Worm (Caenorhabditis elegans): ENCODE results near the gene srt-20.
"Not testable (repeated sequence)": the region's sequence is repeated elsewhere in the genome, so short reads cannot be mapped to it uniquely, and the experiment has no call there.

The srt-20 gene

ce11 chrV:4293425-4293824, 14.8 kb upstream of the srt-20 start, which contains the start of gene srh-194:
TSS of gene srh-194 (minus strand) at chrV:4293525.
- not testable (repeated sequence) for TF ChIP-seq crh-2, ceh-82, unc-39 (tag; optimal IDR thresholded peaks at IDR 0.05)

ce11 chrV:4290093-4290492, 11.5 kb upstream of the srt-20 start, which contains the start of gene srh-193:
TSS of gene srh-193 (minus strand) at chrV:4290193.
- not testable (repeated sequence) for TF ChIP-seq F13H6.1 (tag; optimal IDR thresholded peaks at IDR 0.05); blmp-1 (tag; optimal IDR thresholded peaks at IDR 0.05; ENCODE audit: insufficient read depth); Y55F3AM.14 (GFP tag; optimal IDR thresholded peaks at IDR 0.05)

ce11 chrV:4284737-4285136, 6.1 kb upstream of the srt-20 start, which contains the start of gene srt-19:
TSS of gene srt-19 (plus strand) at chrV:4285037.
- TF ChIP-seq sma-9 (GFP tag; optimal IDR thresholded peaks at IDR 0.05); sma-9 (tag; optimal IDR thresholded peaks at IDR 0.05); unc-55 (GFP tag; optimal IDR thresholded peaks at IDR 0.05); sma-3 (GFP tag; optimal IDR thresholded peaks at IDR 0.05): not testable (repeated sequence)

- TF ChIP-seq zag-1 (tag; optimal IDR thresholded peaks at IDR 0.05); ztf-1 (GFP tag; conservative IDR thresholded peaks at IDR 0.05); sma-3 (GFP tag; optimal IDR thresholded peaks at IDR 0.05): not testable (repeated sequence)
Observed at ce11 chrV:4281699-4282098, 3.1 kb upstream of the srt-20 start, which contains the start of gene srt-37. TSS of gene srt-37 (minus strand) at chrV:4281799.

ce11 chrV:4273372-4273771, 5.3 kb downstream of the srt-20 start:
- TF ChIP-seq Y55F3AM.14 (GFP tag; optimal IDR thresholded peaks at IDR 0.05) (no peak), sma-3 (GFP tag; optimal IDR thresholded peaks at IDR 0.05) (no peak), sma-9 (GFP tag; optimal IDR thresholded peaks at IDR 0.05) (no peak), sma-9 (tag; optimal IDR thresholded peaks at IDR 0.05) (no peak), ztf-4 (tag; optimal IDR thresholded peaks at IDR 0.05) (no peak), nhr-11 (tag; optimal IDR thresholded peaks at IDR 0.05) (no peak), ama-1 (optimal IDR thresholded peaks at IDR 0.05) (no peak), R02D3.7 (tag; optimal IDR thresholded peaks at IDR 0.05) (no peak), snpc-4 (tag; optimal IDR thresholded peaks at IDR 0.05) (no peak), lin-39 (tag; optimal IDR thresholded peaks at IDR 0.05) (no peak), skn-1 (tag; optimal IDR thresholded peaks at IDR 0.05) (no peak), nhr-77 (tag; optimal IDR thresholded peaks at IDR 0.05) (no peak), ztf-1 (GFP tag; conservative IDR thresholded peaks at IDR 0.05) (no peak), ZK546.5 (tag; optimal IDR thresholded peaks at IDR 0.05) (no peak), mbf-1 (tag; optimal IDR thresholded peaks at IDR 0.05) (no peak), zag-1 (tag; optimal IDR thresholded peaks at IDR 0.05) (no peak), nhr-21 (tag; optimal IDR thresholded peaks at IDR 0.05) (no peak), F13H6.1 (tag; optimal IDR thresholded peaks at IDR 0.05) (no peak), mdl-1 (tag; optimal IDR thresholded peaks at IDR 0.05) (no peak), nhr-12 (tag; optimal IDR thresholded peaks at IDR 0.05) (no peak), ceh-16 (tag; optimal IDR thresholded peaks at IDR 0.05) (no peak)

- TF ChIP-seq elt-3, nhr-129, ZK546.5 (tag; optimal IDR thresholded peaks at IDR 0.05): not testable (repeated sequence)
Observed at ce11 chrV:4271258-4271657, 7.4 kb downstream of the srt-20 start, which contains the start of gene srt-38. TSS of gene srt-38 (minus strand) at chrV:4271358.

ce11 chrV:4268213-4268612, 10.4 kb downstream of the srt-20 start, which contains the start of gene srt-36:
TSS of gene srt-36 (minus strand) at chrV:4268313.
- TF ChIP-seq blmp-1 (tag; optimal IDR thresholded peaks at IDR 0.05; ENCODE audit: insufficient read depth); lin-39 (tag; optimal IDR thresholded peaks at IDR 0.05); ZK546.5 (tag; optimal IDR thresholded peaks at IDR 0.05): not testable (repeated sequence)

All from whole organism, L2 larva.